Worm (Caenorhabditis elegans) whole organism, L2 larva: ENCODE data around the gene C01G6.9.
A peak's percentile ranks its signal among the peaks of the same experiment; 100 is the strongest.

ENCODE experiments used
- C34F6.9 ChIP-seq: fragments of 150-350 bp; optimal IDR thresholded peaks from 2 replicates; lab custom pipeline; 2014; ENCODE audit warnings: missing biosample characterization, missing genetic modification characterization
- F13H6.1 ChIP-seq: sonication (generic microtip); optimal IDR thresholded peaks from 2 replicates; lab custom pipeline; 2016; ENCODE audit warnings: missing genetic modification characterization, missing compliant biosample characterization
- R02D3.7 ChIP-seq: fragments of 150-350 bp; optimal IDR thresholded peaks from 2 replicates; lab custom pipeline; 2014; ENCODE audit warnings: missing biosample characterization, missing genetic modification characterization
- Y55F3AM.14 ChIP-seq: fragments of 200-800 bp; sonication (Bioruptor generic); optimal IDR thresholded peaks from 2 replicates; lab custom pipeline; 2018; ENCODE audit warnings: mild to moderate bottlenecking, missing genetic modification characterization, missing compliant biosample characterization
- alr-1 ChIP-seq: fragments of 150-350 bp; optimal IDR thresholded peaks from 2 replicates; lab custom pipeline; 2014; ENCODE audit warnings: missing biosample characterization, missing genetic modification characterization
- ama-1 ChIP-seq: fragments of 150-350 bp; optimal IDR thresholded peaks from 2 replicates; lab custom pipeline; 2018; ENCODE audit warnings: inconsistent platforms
- blmp-1 ChIP-seq: sonication (generic microtip); optimal IDR thresholded peaks from 2 replicates; lab custom pipeline; 2017; ENCODE audit warnings: missing genetic modification characterization, mild to moderate bottlenecking, missing compliant biosample characterization, antibody characterized with exemption, moderate library complexity; ENCODE audit not compliant: insufficient read depth
- ceh-82 ChIP-seq: fragments of 150-350 bp; optimal IDR thresholded peaks from 2 replicates; lab custom pipeline; 2014; ENCODE audit warnings: missing biosample characterization, missing genetic modification characterization
- crh-2 ChIP-seq: sonication (generic microtip); optimal IDR thresholded peaks from 2 replicates; lab custom pipeline; 2017; ENCODE audit warnings: missing biosample characterization, missing genetic modification characterization
- dmd-4 ChIP-seq: sonication (generic microtip); optimal IDR thresholded peaks from 2 replicates; lab custom pipeline; 2017; ENCODE audit warnings: missing biosample characterization, missing genetic modification characterization
- egl-27 ChIP-seq: sonication (generic microtip); optimal IDR thresholded peaks from 3 replicates; lab custom pipeline; 2017; ENCODE audit warnings: missing biosample characterization, missing genetic modification reagents, missing genetic modification characterization
- elt-1 ChIP-seq: fragments of 150-350 bp; optimal IDR thresholded peaks from 2 replicates; lab custom pipeline; 2014; ENCODE audit warnings: missing biosample characterization, missing genetic modification characterization
- elt-3 ChIP-seq: sonication (generic microtip); optimal IDR thresholded peaks from 2 replicates; lab custom pipeline; 2017; ENCODE audit warnings: missing biosample characterization, missing genetic modification characterization
- fos-1 ChIP-seq: fragments of 150-350 bp; optimal IDR thresholded peaks from 2 replicates; lab custom pipeline; 2014; ENCODE audit warnings: missing biosample characterization, missing genetic modification characterization
- lin-11 ChIP-seq: fragments of 150-350 bp; sonication (generic microtip); optimal IDR thresholded peaks from 2 replicates; lab custom pipeline; 2014; ENCODE audit warnings: missing biosample characterization, missing genetic modification characterization, inconsistent platforms, mixed read lengths
- lin-39 ChIP-seq: fragments of 150-350 bp; optimal IDR thresholded peaks from 2 replicates; lab custom pipeline; 2014; ENCODE audit warnings: missing biosample characterization, missing genetic modification reagents, missing genetic modification characterization
- lsy-2 ChIP-seq, 2 experiments: fragments of 150-350 bp in 1 of 2; sonication (generic microtip) in 1 of 2; optimal IDR thresholded peaks; 2 replicates each; lab custom pipeline; 2014 to 2017; ENCODE audit warnings: missing biosample characterization in 2 of 2, missing genetic modification characterization in 2 of 2
- mab-5 ChIP-seq: fragments of 150-350 bp; optimal IDR thresholded peaks from 2 replicates; lab custom pipeline; 2014; ENCODE audit warnings: missing biosample characterization, missing genetic modification characterization
- mbf-1 ChIP-seq: sonication (generic microtip); optimal IDR thresholded peaks from 2 replicates; lab custom pipeline; 2017; ENCODE audit warnings: missing biosample characterization, missing genetic modification characterization
- mdl-1 ChIP-seq, 2 experiments: fragments of 150-350 bp in 1 of 2; sonication (generic microtip) in 1 of 2; optimal IDR thresholded peaks; 2 replicates each; lab custom pipeline; 2017; ENCODE audit warnings: missing biosample characterization in 2 of 2, missing genetic modification characterization in 2 of 2
- nhr-12 ChIP-seq: fragments of 150-350 bp; optimal IDR thresholded peaks from 2 replicates; lab custom pipeline; 2014; ENCODE audit warnings: missing biosample characterization, missing genetic modification characterization
- nhr-129 ChIP-seq: fragments of 150-350 bp; optimal IDR thresholded peaks from 2 replicates; lab custom pipeline; 2014; ENCODE audit warnings: missing biosample characterization, missing genetic modification characterization
- nhr-21 ChIP-seq: fragments of 150-350 bp; optimal IDR thresholded peaks from 2 replicates; lab custom pipeline; 2014; ENCODE audit warnings: missing biosample characterization, missing genetic modification characterization
- nhr-23 ChIP-seq: fragments of 150-350 bp; optimal IDR thresholded peaks from 2 replicates; lab custom pipeline; 2014; ENCODE audit warnings: missing biosample characterization, missing genetic modification reagents, missing genetic modification characterization
- nhr-25 ChIP-seq: fragments of 150-350 bp; sonication (generic microtip); optimal IDR thresholded peaks from 3 replicates; lab custom pipeline; 2014; ENCODE audit warnings: missing biosample characterization, missing genetic modification characterization
- nhr-6 ChIP-seq: fragments of 150-350 bp; optimal IDR thresholded peaks from 2 replicates; lab custom pipeline; 2014; ENCODE audit warnings: missing biosample characterization, missing genetic modification characterization
- peb-1 ChIP-seq: fragments of 150-350 bp; optimal IDR thresholded peaks from 2 replicates; lab custom pipeline; 2014; ENCODE audit warnings: missing biosample characterization, missing genetic modification characterization
- sem-4 ChIP-seq: fragments of 150-350 bp; optimal IDR thresholded peaks from 2 replicates; lab custom pipeline; 2014; ENCODE audit warnings: missing biosample characterization, missing genetic modification reagents, missing genetic modification characterization
- skn-1 ChIP-seq: sonication (generic microtip); optimal IDR thresholded peaks from 2 replicates; lab custom pipeline; 2017; ENCODE audit warnings: missing biosample characterization, missing genetic modification characterization
- sma-9 ChIP-seq, 2 experiments: fragments of 150-350 bp in 1 of 2; sonication (generic microtip) in 1 of 2; optimal IDR thresholded peaks; 2 replicates each; lab custom pipeline; 2014 to 2016; ENCODE audit warnings: missing genetic modification characterization in 2 of 2, mild to moderate bottlenecking in 1 of 2, missing biosample characterization in 1 of 2, missing compliant biosample characterization in 1 of 2, missing genetic modification reagents in 1 of 2, moderate library complexity in 1 of 2
- snpc-4 ChIP-seq: fragments of 150-350 bp; optimal IDR thresholded peaks from 2 replicates; lab custom pipeline; 2014; ENCODE audit warnings: missing biosample characterization, missing genetic modification characterization
- unc-55 ChIP-seq: fragments of 150-350 bp; sonication (generic microtip); optimal IDR thresholded peaks from 3 replicates; lab custom pipeline; 2014; ENCODE audit warnings: missing biosample characterization, missing genetic modification reagents, missing genetic modification characterization
- unc-62 ChIP-seq: fragments of 150-350 bp; optimal IDR thresholded peaks from 2 replicates; lab custom pipeline; 2014; ENCODE audit warnings: missing biosample characterization, missing genetic modification reagents, missing genetic modification characterization
- zag-1 ChIP-seq: fragments of 150-350 bp; optimal IDR thresholded peaks from 2 replicates; lab custom pipeline; 2014; ENCODE audit warnings: missing biosample characterization, missing genetic modification characterization
- ztf-1 ChIP-seq: fragments of 200-800 bp; sonication (Bioruptor generic); conservative IDR thresholded peaks from 2 replicates; pipeline ENCODE4 v1.3.6; 2022; ENCODE audit warnings: missing genetic modification characterization, missing compliant biosample characterization
- ztf-11 ChIP-seq: sonication (generic microtip); optimal IDR thresholded peaks from 2 replicates; lab custom pipeline; 2017; ENCODE audit warnings: missing biosample characterization, missing genetic modification characterization
- ztf-4 ChIP-seq: fragments of 150-350 bp; optimal IDR thresholded peaks from 2 replicates; lab custom pipeline; 2014; ENCODE audit warnings: missing biosample characterization, missing genetic modification characterization

C01G6.9 gene

ce11 chrII:9266252-9266651 is 29.4 kb downstream of the C01G6.9 start:
- no peak for TF ChIP-seq crh-2 (tag; lab: Kevin White, UChicago)
- TF ChIP-seq nhr-129 (tag; lab: Kevin White, UChicago), result no peak
- no peak for TF ChIP-seq nhr-12 (tag; lab: Kevin White, UChicago)
- no peak for TF ChIP-seq ceh-82 (tag; lab: Kevin White, UChicago)
- no peak for TF ChIP-seq nhr-25 (tag; lab: Kevin White, UChicago)
- TF ChIP-seq ztf-4 (tag; lab: Kevin White, UChicago), result no peak
- no peak for TF ChIP-seq egl-27
- no peak for TF ChIP-seq Y55F3AM.14 (GFP tag; lab: Kevin White, UChicago)
- TF ChIP-seq unc-62, result no peak
- TF ChIP-seq nhr-6, result no peak
- no peak for TF ChIP-seq alr-1 (tag; lab: Kevin White, UChicago)
- no peak for TF ChIP-seq lsy-2 (tag; optimal IDR thresholded peaks at IDR 0.05; lab: Kevin White, UChicago)
- no peak for TF ChIP-seq lin-11
- TF ChIP-seq ama-1, result no peak
- TF ChIP-seq snpc-4 (tag; lab: Kevin White, UChicago), result no peak
- TF ChIP-seq dmd-4, result no peak
- no peak for TF ChIP-seq skn-1 (tag; lab: Kevin White, UChicago)
- TF ChIP-seq C34F6.9 (tag; lab: Kevin White, UChicago), result no peak

ce11 chrII:9265705-9266104 is 29.9 kb downstream of the C01G6.9 start:
- no peak for TF ChIP-seq mbf-1 (tag; lab: Kevin White, UChicago)
- no peak for TF ChIP-seq alr-1 (tag; lab: Kevin White, UChicago)
- TF ChIP-seq blmp-1 (tag; lab: Kevin White, UChicago), result no peak
- no peak for TF ChIP-seq egl-27
- TF ChIP-seq dmd-4, result no peak
- no peak for TF ChIP-seq fos-1 (tag; lab: Kevin White, UChicago)
- no peak for TF ChIP-seq nhr-25 (tag; lab: Kevin White, UChicago)
- no peak for TF ChIP-seq R02D3.7
- no peak for TF ChIP-seq mdl-1 (tag; optimal IDR thresholded peaks at IDR 0.05; lab: Kevin White, UChicago)
- no peak for TF ChIP-seq unc-62
- no peak for TF ChIP-seq peb-1 (tag; lab: Kevin White, UChicago)

ce11 chrII:9264689-9265278 is 30.8 kb downstream of the C01G6.9 start:
- peak; percentile 28 for TF ChIP-seq sma-9 (GFP tag; optimal IDR thresholded peaks at IDR 0.05; lab: Kevin White, UChicago)
- no peak for TF ChIP-seq sma-9 (tag; optimal IDR thresholded peaks at IDR 0.05; lab: Kevin White, UChicago)
- TF ChIP-seq nhr-129 (tag; lab: Kevin White, UChicago), result peak; percentile 64
- peak; percentile 57 for TF ChIP-seq C34F6.9 (tag; lab: Kevin White, UChicago)
- TF ChIP-seq zag-1 (tag; lab: Kevin White, UChicago), result peak; percentile 72
- TF ChIP-seq lsy-2 (tag; optimal IDR thresholded peaks at IDR 0.05; lab: Kevin White, UChicago), result peak in 1 of 2 experiments; percentile 51
- TF ChIP-seq ztf-11, result no peak
- TF ChIP-seq nhr-23 (tag; lab: Kevin White, UChicago), result no peak
- TF ChIP-seq mab-5 (tag; lab: Kevin White, UChicago), result peak; percentile 83
- no peak for TF ChIP-seq unc-62
- no peak for TF ChIP-seq nhr-21
- TF ChIP-seq sem-4 (tag; lab: Kevin White, UChicago), result peak; percentile 28
- TF ChIP-seq lin-39, result no peak
- peak; percentile 52 for TF ChIP-seq crh-2 (tag; lab: Kevin White, UChicago)
- TF ChIP-seq ztf-1 (GFP tag; lab: Robert Waterston, UW), result no peak
- no peak for TF ChIP-seq elt-1
- TF ChIP-seq ztf-4 (tag; lab: Kevin White, UChicago), result no peak
- TF ChIP-seq egl-27, result peak; percentile 5
- no peak for TF ChIP-seq alr-1 (tag; lab: Kevin White, UChicago)
- TF ChIP-seq F13H6.1 (tag; lab: Kevin White, UChicago), result peak; percentile 50
- peak; percentile 54 for TF ChIP-seq unc-55

- TF ChIP-seq sma-9 (GFP tag; optimal IDR thresholded peaks at IDR 0.05; lab: Kevin White, UChicago) (peak; percentile 17), sma-9 (tag; optimal IDR thresholded peaks at IDR 0.05; lab: Kevin White, UChicago) (no peak), unc-55 (no peak), nhr-129 (tag; lab: Kevin White, UChicago) (peak; percentile 22), blmp-1 (tag; lab: Kevin White, UChicago) (no peak), elt-3 (tag; lab: Kevin White, UChicago) (no peak), lin-39 (no peak), ztf-11 (no peak), C34F6.9 (tag; lab: Kevin White, UChicago) (peak; percentile 53), lsy-2 (tag; optimal IDR thresholded peaks at IDR 0.05; lab: Kevin White, UChicago) (peak in 1 of 2 experiments; percentile 49)
Measured at ce11 chrII:9263784-9264183, 31.8 kb downstream of the C01G6.9 start.
